Worm (Caenorhabditis elegans) whole organism, L4/young adult: ENCODE results near the gene nuaf-3.

ENCODE experiments used
- W03F9.2 ChIP-seq: fragments of 150-350 bp; optimal IDR thresholded peaks from 2 replicates; lab custom pipeline; 2014; ENCODE audit warnings: missing biosample characterization, missing genetic modification characterization
- dao-5 ChIP-seq: sonication (generic microtip); optimal IDR thresholded peaks from 2 replicates; lab custom pipeline; 2016; ENCODE audit warnings: missing genotype, missing genetic modification characterization, moderate library complexity, missing compliant biosample characterization
- him-1 ChIP-seq: sonication (generic microtip); optimal IDR thresholded peaks from 2 replicates; lab custom pipeline; 2016; ENCODE audit warnings: missing genotype, missing genetic modification reagents, missing genetic modification characterization, missing compliant biosample characterization

DNA sequence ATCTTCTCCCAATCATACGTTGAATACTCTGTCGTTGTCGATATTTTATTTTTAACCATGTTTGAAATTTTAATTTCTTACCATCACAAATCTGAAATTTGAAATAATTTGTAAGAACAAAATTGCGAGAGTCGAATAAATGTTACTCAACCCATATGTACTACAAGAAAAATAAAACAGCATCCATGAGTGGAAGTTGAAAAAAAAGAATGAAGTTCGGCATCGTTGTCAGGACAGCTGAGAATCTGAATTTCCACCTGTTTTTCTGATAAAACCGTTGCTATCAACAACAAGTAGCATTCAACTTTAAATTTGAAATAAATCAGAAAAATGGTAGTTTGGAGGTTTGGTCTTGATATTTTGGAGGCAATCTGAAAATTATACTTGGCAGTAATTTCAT is 39.8 kb downstream of the nuaf-3 start, which contains the start of gene C29F4.3:
- TF ChIP-seq him-1 (tag; lab: Kevin White, UChicago) (no peak), dao-5 (tag; lab: Kevin White, UChicago) (no peak), W03F9.2 (tag; lab: Kevin White, UChicago) (no peak)
